Fruit fly (Drosophila melanogaster) whole organism, pupa: ENCODE measurements around the gene ND-51.

Source experiments
- CG8159 ChIP-seq: fragments of 200-800 bp; sonication (Bioruptor generic); optimal IDR thresholded peaks from 3 replicates; lab custom pipeline; 2018; ENCODE audit warnings: missing biosample characterization, mild to moderate bottlenecking, missing genetic modification characterization, moderate library complexity
- Ets98B ChIP-seq: fragments of 200-800 bp; sonication (Bioruptor generic); IDR thresholded peaks from 2 replicates; pipeline ENCODE4 v1.3.6; 2022; ENCODE audit warnings: missing biosample characterization, missing genetic modification characterization
- Pif1B ChIP-seq: fragments of 200-800 bp; sonication (Bioruptor generic); optimal IDR thresholded peaks from 3 replicates; lab custom pipeline; 2016; ENCODE audit warnings: missing biosample characterization, missing genetic modification characterization
- rn ChIP-seq: fragments of 200-800 bp; sonication (Bioruptor generic); IDR thresholded peaks from 2 replicates; pipeline ENCODE4 v1.3.6; 2022; ENCODE audit warnings: missing biosample characterization, missing genetic modification characterization

dm6 chr2L:6045484-6045883 is 17.1 kb downstream of the ND-51 start:
- TF ChIP-seq CG8159 (no peak), rn (GFP tag; lab: Robert Waterston, UW) (no peak), Ets98B (no peak), Pif1B (GFP tag; lab: Kevin White, UChicago) (no peak)
